Fruit fly (Drosophila melanogaster): ENCODE data around the gene CG32240.

Gene CG32240

dm6 chr3L:4362937-4363336 is 18.5 kb downstream of the CG32240 start:
- TF ChIP-seq CG2199 (GFP tag; IDR thresholded peaks at IDR 0.05), result peak; percentile 45; the same call in 2 of the 3 replicates
- peak; percentile 44 for TF ChIP-seq Blimp-1 (GFP tag; optimal IDR thresholded peaks at IDR 0.05)
- peak; percentile 41 for TF ChIP-seq sens (GFP tag)
- TF ChIP-seq CG3726 (GFP tag; IDR thresholded peaks at IDR 0.05), result no peak
- no peak for TF ChIP-seq CG16863 (GFP tag; optimal IDR thresholded peaks at IDR 0.05)
- no peak for TF ChIP-seq CG7928 (GFP tag; optimal IDR thresholded peaks at IDR 0.05)
- peak; percentile 93 for TF ChIP-seq CG4360 (GFP tag; IDR thresholded peaks at IDR 0.05)

- TF ChIP-seq ERR (GFP tag; optimal IDR thresholded peaks at IDR 0.05) (no peak), CG13296 (GFP tag; optimal IDR thresholded peaks at IDR 0.05) (no peak), CG2199 (GFP tag; IDR thresholded peaks at IDR 0.05) (0 out of 3 replicates have a peak, but pooled peaks have one; percentile 68), sim (GFP tag; IDR thresholded peaks at IDR 0.05) (no peak), insv (GFP tag; optimal IDR thresholded peaks at IDR 0.05) (peak in 1 of 2 experiments; percentile 47), Nf-YC (tag; optimal IDR thresholded peaks at IDR 0.05) (peak; percentile 1), sqz (GFP tag; optimal IDR thresholded peaks at IDR 0.05) (peak; percentile 100), CG10321 (GFP tag; IDR thresholded peaks at IDR 0.05) (peak; percentile 81), pros (GFP tag; optimal IDR thresholded peaks at IDR 0.05) (peak; percentile 3), aop (GFP tag; IDR thresholded peaks at IDR 0.05) (no peak), Med (GFP tag) (peak; percentile 32), pum (GFP tag; optimal IDR thresholded peaks at IDR 0.05) (no peak), CG1832 (GFP tag; optimal IDR thresholded peaks at IDR 0.05) (peak; percentile 55), CG9797 (GFP tag; optimal IDR thresholded peaks at IDR 0.05) (no peak), HLH3B (GFP tag; IDR thresholded peaks at IDR 0.05) (no peak), BEAF-32 (GFP tag; optimal IDR thresholded peaks at IDR 0.05) (no peak), CG34224 (GFP tag; IDR thresholded peaks at IDR 0.05; ENCODE audit: partially characterized antibody) (0 out of 3 replicates have a peak, but pooled peaks have one; percentile 2), CG18262 (tag; optimal IDR thresholded peaks at IDR 0.05) (no peak), so (GFP tag; IDR thresholded peaks at IDR 0.05) (no peak), Awh (GFP tag; IDR thresholded peaks at IDR 0.05) (no peak), CG18476 (GFP tag; optimal IDR thresholded peaks at IDR 0.05) (no peak), nerfin-1 (tag; optimal IDR thresholded peaks at IDR 0.05) (peak; percentile 2), amos (GFP tag; IDR thresholded peaks at IDR 0.05; ENCODE audit: partially characterized antibody) (no peak), CG18619 (GFP tag; optimal IDR thresholded peaks at IDR 0.05) (no peak), lbe (GFP tag; optimal IDR thresholded peaks at IDR 0.05) (peak; percentile 37), CG31441 (GFP tag; IDR thresholded peaks at IDR 0.05) (no peak), stwl (tag; optimal IDR thresholded peaks at IDR 0.05) (no peak), nom (GFP tag; optimal IDR thresholded peaks at IDR 0.05) (peak; percentile 11), cas (GFP tag; IDR thresholded peaks at IDR 0.05) (no peak), CG11723 (GFP tag; optimal IDR thresholded peaks at IDR 0.05) (no peak), z (GFP tag; IDR thresholded peaks at IDR 0.05) (peak; percentile 74; the same call in 2 of the 3 replicates), Sox102F (GFP tag; optimal IDR thresholded peaks at IDR 0.05) (no peak), ci (GFP tag; IDR thresholded peaks at IDR 0.05) (0 out of 3 replicates have a peak, but pooled peaks have one; percentile 21), vvl (GFP tag; IDR thresholded peaks at IDR 0.05) (peak; percentile 77), mld (GFP tag; IDR thresholded peaks at IDR 0.05; ENCODE audit: partially characterized antibody) (no peak), az2 (GFP tag; optimal IDR thresholded peaks at IDR 0.05) (no peak), CG30020 (tag; optimal IDR thresholded peaks at IDR 0.05) (no peak), HLH54F (GFP tag; optimal IDR thresholded peaks at IDR 0.05) (no peak), chinmo (GFP tag; IDR thresholded peaks at IDR 0.05; ENCODE audit: partially characterized antibody) (peak; percentile 96), maf-S (GFP tag; optimal IDR thresholded peaks at IDR 0.05) (no peak), bbx (GFP tag; IDR thresholded peaks at IDR 0.05; ENCODE audit: partially characterized antibody) (peak; percentile 24; the same call in 1 of the 2 replicates), eyg (GFP tag; optimal IDR thresholded peaks at IDR 0.05) (no peak), dmrt99B (tag; optimal IDR thresholded peaks at IDR 0.05) (no peak), CG7556 (GFP tag; optimal IDR thresholded peaks at IDR 0.05) (no peak)
Measured at dm6 chr3L:4360376-4360703, 21.1 kb downstream of the CG32240 start.

Measured in whole organism, embryonic.